Worm (Caenorhabditis elegans) whole organism, L4 larva: ENCODE results near the gene tomm-22.

ENCODE experiments used
- aly-2 ChIP-seq: sonication (generic microtip); optimal IDR thresholded peaks from 2 replicates; lab custom pipeline; 2018; ENCODE audit warnings: missing biosample characterization, missing genetic modification characterization
- egl-43 ChIP-seq: fragments of 200-800 bp; sonication (Bioruptor generic); IDR thresholded peaks from 2 replicates; pipeline ENCODE4 v1.3.6; 2022; ENCODE audit warnings: missing genetic modification reagents, missing genetic modification characterization, missing compliant biosample characterization
- lin-13 ChIP-seq: fragments of 150-350 bp; optimal IDR thresholded peaks from 2 replicates; lab custom pipeline; 2014; ENCODE audit warnings: missing biosample characterization, missing genetic modification reagents, missing genetic modification characterization
- lin-15B ChIP-seq: fragments of 150-350 bp; sonication (generic microtip); optimal IDR thresholded peaks from 3 replicates; lab custom pipeline; 2014; ENCODE audit warnings: missing biosample characterization, missing genetic modification characterization
- lin-39 ChIP-seq: fragments of 150-350 bp; optimal IDR thresholded peaks from 2 replicates; lab custom pipeline; 2014; ENCODE audit warnings: missing biosample characterization, missing genetic modification reagents, missing genetic modification characterization
- madf-9 ChIP-seq: fragments of 200-800 bp; sonication (Bioruptor generic); conservative IDR thresholded peaks from 2 replicates; pipeline ENCODE4 v1.3.6; 2022; ENCODE audit warnings: missing genetic modification reagents, missing genetic modification characterization, missing compliant biosample characterization
- nhr-237 ChIP-seq: sonication (generic microtip); optimal IDR thresholded peaks from 2 replicates; lab custom pipeline; 2017; ENCODE audit warnings: missing biosample characterization, missing genetic modification characterization
- pha-4 ChIP-seq, 2 experiments: fragments of 150-350 bp in 1 of 2; fragments of 200-800 bp in 1 of 2; sonication (Bioruptor generic) in 1 of 2; IDR thresholded peaks in 1 of 2; optimal IDR thresholded peaks in 1 of 2; 2 replicates each; pipeline versions ENCODE4 v1.3.6 to Lab custom; 2014 to 2022; ENCODE audit warnings: missing genetic modification characterization in 2 of 2, missing genetic modification reagents in 2 of 2, missing biosample characterization in 1 of 2, missing compliant biosample characterization in 1 of 2
- zfp-3 ChIP-seq: fragments of 200-800 bp; sonication (Bioruptor generic); conservative IDR thresholded peaks from 2 replicates; pipeline ENCODE4 v1.3.6; 2022; ENCODE audit warnings: missing genetic modification reagents, missing genetic modification characterization, missing compliant biosample characterization
- ztf-11 ChIP-seq: fragments of 150-350 bp; optimal IDR thresholded peaks from 2 replicates; lab custom pipeline; 2014; ENCODE audit warnings: missing biosample characterization, missing genetic modification characterization

DNA sequence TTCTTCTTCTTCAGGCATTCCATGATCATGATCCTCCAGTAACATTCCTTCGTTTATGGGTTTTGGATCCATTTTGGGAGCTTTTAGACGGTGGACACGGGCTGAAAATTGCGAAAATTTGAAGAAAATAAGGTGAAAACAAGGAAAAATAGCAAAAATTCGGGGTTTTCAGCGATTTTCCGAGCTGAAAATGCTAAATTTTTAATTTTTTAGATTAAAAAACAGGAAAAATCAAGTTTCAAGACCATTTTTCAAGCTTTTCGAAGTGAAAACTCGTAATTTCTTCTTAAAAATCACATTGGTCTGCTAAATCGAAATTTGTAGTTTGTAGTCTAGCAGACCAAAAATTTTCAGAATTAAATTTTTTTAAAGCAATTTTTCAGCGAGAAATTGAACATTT lies 3.0 kb downstream of the tomm-22 start, which contains the start of gene nfyb-1:
- no peak for TF ChIP-seq madf-9 (GFP tag; lab: Robert Waterston, UW)
- no peak for TF ChIP-seq nhr-237 (tag; lab: Kevin White, UChicago)
- TF ChIP-seq lin-13 = no peak
- TF ChIP-seq lin-39 (tag; lab: Kevin White, UChicago) = no peak
- no peak for TF ChIP-seq lin-15B (tag; lab: Kevin White, UChicago)
- TF ChIP-seq ztf-11 = no peak
- no peak for TF ChIP-seq aly-2 (tag; lab: Kevin White, UChicago)
- no peak for TF ChIP-seq pha-4 (GFP tag; IDR thresholded peaks at IDR 0.05; lab: Robert Waterston, UW)
- TF ChIP-seq pha-4 (tag; optimal IDR thresholded peaks at IDR 0.05; lab: Kevin White, UChicago) = no peak
- TF ChIP-seq zfp-3 = no peak
- no peak for TF ChIP-seq egl-43 (GFP tag; lab: Robert Waterston, UW)
